Worm (Caenorhabditis elegans): ENCODE measurements around the gene efa-6.

The efa-6 gene

DNA sequence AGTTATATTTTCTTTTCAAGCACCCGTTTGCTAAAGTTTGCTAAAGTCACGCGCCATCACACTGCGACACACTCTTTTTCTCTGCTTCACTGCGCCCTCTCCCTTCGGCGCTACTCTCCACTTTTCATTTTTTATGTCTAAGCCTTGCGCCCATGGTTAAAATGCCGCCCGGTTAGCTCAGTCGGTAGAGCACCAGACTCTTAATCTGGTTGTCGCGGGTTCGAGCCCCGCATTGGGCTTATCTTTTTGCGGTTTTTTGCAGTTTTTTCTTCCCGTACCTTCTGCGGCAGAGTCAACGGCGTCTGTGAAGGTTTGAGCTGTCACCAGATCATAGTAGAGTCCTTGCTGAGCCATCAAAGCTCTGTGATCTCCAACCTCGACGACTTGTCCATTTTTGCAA lies 19.9 kb downstream of the efa-6 start (continued):
- TF ChIP-seq F16B12.6 (tag; optimal IDR thresholded peaks at IDR 0.05) (peak; percentile 41), alr-1 (tag; optimal IDR thresholded peaks at IDR 0.05; ENCODE audit: borderline replicate concordance) (no peak), vab-15 (tag; optimal IDR thresholded peaks at IDR 0.05) (peak; percentile 59), nhr-12 (tag; optimal IDR thresholded peaks at IDR 0.05) (no peak), nhr-71 (tag; optimal IDR thresholded peaks at IDR 0.05) (peak; percentile 89), nhr-84 (tag; optimal IDR thresholded peaks at IDR 0.05) (no peak), ztf-11 (tag; optimal IDR thresholded peaks at IDR 0.05) (peak in 1 of 2 experiments; percentile 40), nhr-47 (tag; optimal IDR thresholded peaks at IDR 0.05) (peak; percentile 87), aha-1 (tag; optimal IDR thresholded peaks at IDR 0.05) (no peak), nhr-20 (tag; optimal IDR thresholded peaks at IDR 0.05) (peak; percentile 86), egl-27 (tag; optimal IDR thresholded peaks at IDR 0.05) (no peak), elt-2 (tag; optimal IDR thresholded peaks at IDR 0.05) (no peak), mep-1 (tag; optimal IDR thresholded peaks at IDR 0.05) (peak; percentile 50), nhr-19 (GFP tag; conservative IDR thresholded peaks at IDR 0.05) (peak; percentile 82), xbp-1 (tag; optimal IDR thresholded peaks at IDR 0.05) (peak; percentile 70), unc-30 (tag; optimal IDR thresholded peaks at IDR 0.05) (no peak), dpl-1 (GFP tag; optimal IDR thresholded peaks at IDR 0.05) (peak; percentile 27 to 67 (median 53)), C04F5.9 (tag; optimal IDR thresholded peaks at IDR 0.05) (no peak), ceh-82 (tag; optimal IDR thresholded peaks at IDR 0.05) (peak; percentile 41 to 84 (median 68)), swsn-7 (tag; optimal IDR thresholded peaks at IDR 0.05) (peak; percentile 83), snu-23 (GFP tag; optimal IDR thresholded peaks at IDR 0.05) (peak; percentile 91), lir-3 (tag; optimal IDR thresholded peaks at IDR 0.05; ENCODE audit: poor library complexity) (peak; percentile 61), jun-1 (tag; optimal IDR thresholded peaks at IDR 0.05) (peak; percentile 40), ets-5 (GFP tag; IDR thresholded peaks at IDR 0.05) (no peak), lin-14 (GFP tag; optimal IDR thresholded peaks at IDR 0.05) (peak; percentile 88), ceh-8 (GFP tag; optimal IDR thresholded peaks at IDR 0.05) (peak; percentile 77), irx-1 (tag; optimal IDR thresholded peaks at IDR 0.05) (peak; percentile 75), tbx-2 (tag; optimal IDR thresholded peaks at IDR 0.05) (peak; percentile 83), lin-35 (GFP tag; optimal IDR thresholded peaks at IDR 0.05) (peak; percentile 68 to 78), rnt-1 (tag; optimal IDR thresholded peaks at IDR 0.05) (peak; percentile 93)

DNA sequence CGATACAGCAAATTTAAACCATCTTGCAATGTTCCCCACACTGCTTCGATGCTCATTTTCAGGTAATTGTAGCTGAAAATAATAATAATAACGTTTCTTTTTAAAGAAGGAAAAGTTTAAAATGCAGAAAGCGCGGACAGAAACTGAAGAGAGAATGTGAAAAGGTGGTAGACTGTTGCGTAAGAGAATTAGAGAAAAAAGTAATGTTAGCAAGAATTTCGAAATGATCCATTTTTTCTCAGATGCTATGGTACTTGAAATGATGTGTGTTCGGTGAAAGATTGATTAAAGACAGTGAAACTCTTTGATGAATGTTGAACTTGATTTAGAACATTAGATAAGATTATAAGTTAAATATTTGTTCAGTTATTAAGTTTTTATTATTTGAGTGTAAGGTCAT lies 24.2 kb downstream of the efa-6 start, which contains the start of gene cul-6:
TSS of gene cul-6 (minus strand) at position 79 of the 400 bp plus-strand sequence.
- TF ChIP-seq efl-1 (optimal IDR thresholded peaks at IDR 0.05) (no peak), efl-1 (GFP tag; optimal IDR thresholded peaks at IDR 0.05 in 1 of 2) (peak in 1 of 2 experiments; percentile 74), nhr-20 (tag; optimal IDR thresholded peaks at IDR 0.05) (no peak), C34B4.2 (tag; optimal IDR thresholded peaks at IDR 0.05) (no peak), unc-130 (tag; optimal IDR thresholded peaks at IDR 0.05) (no peak)

DNA sequence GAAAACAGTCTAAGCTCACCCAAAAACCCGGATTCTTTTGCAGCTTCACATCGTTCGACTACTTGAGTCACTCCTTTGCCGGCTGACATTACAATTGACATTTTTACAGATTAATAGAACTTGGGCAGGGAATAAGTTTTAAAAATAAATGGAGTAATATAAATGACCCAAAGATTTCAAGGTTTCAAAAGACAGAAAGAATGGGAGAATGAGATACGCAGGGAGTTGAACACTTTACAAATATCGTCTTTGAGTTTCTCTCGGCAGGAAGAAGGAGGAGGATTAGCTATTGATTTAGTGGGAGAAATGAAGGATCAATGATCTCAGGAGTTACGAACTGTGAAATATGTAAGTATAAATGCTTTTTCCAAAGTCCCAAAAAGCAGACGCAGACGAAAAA lies 28.6 kb downstream of the efa-6 start, which contains the start of gene K08E7.8:
TSS of gene K08E7.8 (minus strand) at position 101 of the 400 bp plus-strand sequence.
- TF ChIP-seq vab-15 (tag; optimal IDR thresholded peaks at IDR 0.05) = no peak
- TF ChIP-seq elt-3 (tag; optimal IDR thresholded peaks at IDR 0.05) = no peak
- TF ChIP-seq lin-15B (tag; optimal IDR thresholded peaks at IDR 0.05) = no peak
- TF ChIP-seq nhr-90 (tag; optimal IDR thresholded peaks at IDR 0.05; ENCODE audit: poor library complexity) = no peak
- TF ChIP-seq swsn-7 (tag; optimal IDR thresholded peaks at IDR 0.05) = no peak
- TF ChIP-seq F16B12.6 (tag; optimal IDR thresholded peaks at IDR 0.05) = no peak
- no peak for TF ChIP-seq isw-1 (GFP tag; IDR thresholded peaks at IDR 0.05)
- TF ChIP-seq ceh-82 (tag; optimal IDR thresholded peaks at IDR 0.05) = no peak
- no peak for TF ChIP-seq rnt-1 (tag; optimal IDR thresholded peaks at IDR 0.05)
- no peak for TF ChIP-seq zag-1 (tag; optimal IDR thresholded peaks at IDR 0.05)
- no peak for TF ChIP-seq lin-35 (GFP tag; optimal IDR thresholded peaks at IDR 0.05)
- no peak for TF ChIP-seq aha-1 (tag; optimal IDR thresholded peaks at IDR 0.05)
- no peak for TF ChIP-seq nhr-71 (tag; optimal IDR thresholded peaks at IDR 0.05)
